Worm (Caenorhabditis elegans) whole organism, midembryonic: ENCODE data around the gene ubh-3.

Source experiments
- flt-1 ChIP-seq: fragments of 200-800 bp; sonication (Bioruptor generic); IDR thresholded peaks from 2 replicates; pipeline ENCODE4 v1.3.6; 2022; ENCODE audit warnings: missing genetic modification characterization, missing compliant biosample characterization
- tab-1 ChIP-seq: fragments of 200-800 bp; sonication (Bioruptor generic); IDR thresholded peaks from 2 replicates; pipeline ENCODE4 v1.3.6; 2022; ENCODE audit warnings: missing genetic modification characterization, missing compliant biosample characterization
- ztf-23 ChIP-seq: fragments of 200-800 bp; sonication (Bioruptor generic); IDR thresholded peaks from 2 replicates; pipeline ENCODE4 v1.3.6; 2022; ENCODE audit warnings: missing genetic modification reagents, missing genetic modification characterization, missing compliant biosample characterization

- no peak for TF ChIP-seq tab-1 (GFP tag; lab: Robert Waterston, UW)
- TF ChIP-seq ztf-23 (GFP tag; lab: Robert Waterston, UW), result no peak
- TF ChIP-seq flt-1 (GFP tag; lab: Robert Waterston, UW), result no peak
Measured at ce11 chrV:6492497-6492896, 16.1 kb downstream of the ubh-3 start.
